Worm (Caenorhabditis elegans) whole organism, midembryonic: ENCODE data around the gene rps-14.

Experiments used
- T22C8.4 ChIP-seq: fragments of 200-800 bp; sonication (Bioruptor generic); IDR thresholded peaks from 2 replicates; pipeline ENCODE4 v1.3.6; 2022; ENCODE audit warnings: missing genetic modification characterization, missing compliant biosample characterization
- cog-1 ChIP-seq: sonication (generic microtip); optimal IDR thresholded peaks from 2 replicates; lab custom pipeline; 2016; ENCODE audit warnings: missing genetic modification characterization, missing compliant biosample characterization
- flt-1 ChIP-seq: fragments of 200-800 bp; sonication (Bioruptor generic); IDR thresholded peaks from 2 replicates; pipeline ENCODE4 v1.3.6; 2022; ENCODE audit warnings: missing genetic modification characterization, missing compliant biosample characterization
- klf-2 ChIP-seq: fragments of 200-800 bp; sonication (Bioruptor generic); conservative IDR thresholded peaks from 2 replicates; pipeline ENCODE4 v1.3.6; 2022; ENCODE audit warnings: missing genetic modification reagents, missing genetic modification characterization, missing compliant biosample characterization
- med-1 ChIP-seq: sonication (generic microtip); optimal IDR thresholded peaks from 2 replicates; lab custom pipeline; 2017; ENCODE audit warnings: missing genetic modification characterization, mild to moderate bottlenecking, missing compliant biosample characterization, antibody characterized with exemption, missing genetic modification reagents; ENCODE audit not compliant: insufficient read depth
- ref-1 ChIP-seq: fragments of 200-800 bp; sonication (Bioruptor generic); conservative IDR thresholded peaks from 2 replicates; pipeline ENCODE4 v1.3.6; 2022; ENCODE audit warnings: missing genetic modification reagents, missing genetic modification characterization, missing compliant biosample characterization
- tab-1 ChIP-seq: fragments of 200-800 bp; sonication (Bioruptor generic); IDR thresholded peaks from 2 replicates; pipeline ENCODE4 v1.3.6; 2022; ENCODE audit warnings: missing genetic modification characterization, missing compliant biosample characterization
- ztf-23 ChIP-seq: fragments of 200-800 bp; sonication (Bioruptor generic); IDR thresholded peaks from 2 replicates; pipeline ENCODE4 v1.3.6; 2022; ENCODE audit warnings: missing genetic modification reagents, missing genetic modification characterization, missing compliant biosample characterization
- ztf-29 ChIP-seq: fragments of 200-800 bp; sonication (Bioruptor generic); IDR thresholded peaks from 2 replicates; pipeline ENCODE4 v1.3.6; 2022; ENCODE audit warnings: missing genetic modification reagents, missing genetic modification characterization, missing compliant biosample characterization

Gene rps-14

DNA sequence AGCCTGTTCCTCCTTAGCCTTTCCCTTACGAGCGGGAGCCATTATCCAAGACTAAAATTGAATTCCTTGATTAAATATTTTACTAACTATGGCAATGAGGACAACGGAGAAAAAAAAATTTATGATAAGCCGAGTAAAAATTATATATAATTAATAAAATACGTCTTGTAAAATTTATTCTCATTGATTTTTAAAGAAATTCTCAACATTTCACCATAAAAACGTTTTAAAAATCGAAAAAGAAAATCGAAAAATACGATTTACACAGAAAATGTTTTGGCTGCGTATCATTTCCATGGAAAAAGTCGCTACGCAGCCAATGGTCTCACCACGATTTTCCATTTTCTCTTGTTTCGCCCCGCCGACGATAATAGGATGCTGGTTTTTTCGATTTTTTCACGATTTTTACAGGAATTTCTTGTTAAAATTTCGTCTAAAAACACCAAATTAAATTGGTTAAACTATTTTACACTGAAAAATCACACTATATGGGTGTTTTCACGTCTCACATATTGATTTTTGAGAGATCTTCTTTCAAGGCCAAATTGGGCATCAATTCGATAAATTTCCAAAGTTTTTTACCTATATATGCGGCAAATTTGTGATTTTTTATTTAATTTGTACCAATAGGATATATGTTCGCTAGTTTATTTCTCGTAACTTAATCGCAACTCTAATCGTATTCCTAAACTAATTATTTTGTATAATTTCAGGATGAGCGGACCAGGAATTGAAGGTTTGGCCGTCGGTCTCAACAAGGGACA lies at the start of gene rps-14, which contains the start of gene rpl-36:
Gene rps-14, minus strand, starts transcription at position 51 of the 764 bp plus-strand sequence.
Gene rpl-36, plus strand, starts transcription at position 714 of the 764 bp plus-strand sequence.
- no peak for TF ChIP-seq T22C8.4
- no peak for TF ChIP-seq ref-1 (GFP tag; lab: Robert Waterston, UW)
- peak; percentile 79 for TF ChIP-seq ztf-23
- TF ChIP-seq tab-1 (GFP tag; lab: Robert Waterston, UW), result no peak
- no peak for TF ChIP-seq flt-1 (GFP tag; lab: Robert Waterston, UW)
- TF ChIP-seq med-1 (GFP tag; lab: Kevin White, UChicago), result no peak
- peak; percentile 76 for TF ChIP-seq cog-1 (tag; lab: Kevin White, UChicago)
- no peak for TF ChIP-seq ztf-29 (GFP tag; lab: Robert Waterston, UW)
- TF ChIP-seq klf-2 (GFP tag; lab: Robert Waterston, UW), result no peak

DNA sequence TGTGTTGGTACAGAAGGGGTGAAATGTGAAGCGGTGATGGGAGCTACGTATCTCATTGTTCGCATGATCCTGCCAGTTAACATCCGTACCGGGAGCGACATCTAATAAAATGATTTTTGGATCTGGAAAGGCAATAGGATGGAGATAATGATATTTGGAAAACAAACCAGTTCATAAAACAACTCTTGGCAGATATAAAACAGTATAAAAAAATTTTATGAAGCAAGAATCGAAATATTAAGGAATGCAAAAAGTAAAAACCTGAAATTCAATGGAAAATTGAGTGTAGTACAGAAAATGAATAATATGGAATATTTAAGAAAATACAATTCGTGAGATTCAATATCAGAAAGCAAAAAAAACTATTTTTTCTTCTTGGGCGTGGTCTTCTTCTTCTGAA lies 47.2 kb upstream of the rps-14 start, which contains the start of gene hsp-75:
Gene hsp-75, minus strand, starts transcription at position 101 of the 400 bp plus-strand sequence.
- no peak for TF ChIP-seq flt-1 (GFP tag; lab: Robert Waterston, UW)
- no peak for TF ChIP-seq ztf-29 (GFP tag; lab: Robert Waterston, UW)
- TF ChIP-seq tab-1 (GFP tag; lab: Robert Waterston, UW), result no peak
- no peak for TF ChIP-seq cog-1 (tag; lab: Kevin White, UChicago)
- TF ChIP-seq ztf-23, result no peak
- no peak for TF ChIP-seq klf-2 (GFP tag; lab: Robert Waterston, UW)
- no peak for TF ChIP-seq med-1 (GFP tag; lab: Kevin White, UChicago)
- no peak for TF ChIP-seq T22C8.4

DNA sequence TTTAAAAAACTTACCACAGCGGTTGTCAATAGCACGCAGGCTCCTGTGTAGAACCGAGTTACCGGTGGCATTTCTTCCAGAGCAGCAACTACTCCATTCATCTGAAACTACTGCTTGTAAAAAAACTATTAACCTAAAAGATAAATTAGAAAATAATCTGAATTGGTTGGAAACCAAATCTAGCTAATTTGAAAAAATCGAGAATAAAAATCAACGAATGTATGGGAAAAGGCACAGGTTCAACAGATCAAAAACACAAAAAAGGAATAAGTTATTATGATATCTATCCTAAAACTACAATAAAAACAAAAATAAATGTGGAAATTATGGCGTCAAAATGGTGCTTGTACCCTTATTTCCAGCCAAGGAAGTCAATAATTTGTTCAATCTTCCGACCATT lies 43.6 kb upstream of the rps-14 start, which contains the start of gene der-2:
Gene der-2, minus strand, starts transcription at position 101 of the 400 bp plus-strand sequence.
- TF ChIP-seq ztf-29 (GFP tag; lab: Robert Waterston, UW) (no peak), flt-1 (GFP tag; lab: Robert Waterston, UW) (no peak), tab-1 (GFP tag; lab: Robert Waterston, UW) (no peak), med-1 (GFP tag; lab: Kevin White, UChicago) (no peak), cog-1 (tag; lab: Kevin White, UChicago) (no peak), klf-2 (GFP tag; lab: Robert Waterston, UW) (no peak), T22C8.4 (no peak), ref-1 (GFP tag; lab: Robert Waterston, UW) (no peak), ztf-23 (no peak)

DNA sequence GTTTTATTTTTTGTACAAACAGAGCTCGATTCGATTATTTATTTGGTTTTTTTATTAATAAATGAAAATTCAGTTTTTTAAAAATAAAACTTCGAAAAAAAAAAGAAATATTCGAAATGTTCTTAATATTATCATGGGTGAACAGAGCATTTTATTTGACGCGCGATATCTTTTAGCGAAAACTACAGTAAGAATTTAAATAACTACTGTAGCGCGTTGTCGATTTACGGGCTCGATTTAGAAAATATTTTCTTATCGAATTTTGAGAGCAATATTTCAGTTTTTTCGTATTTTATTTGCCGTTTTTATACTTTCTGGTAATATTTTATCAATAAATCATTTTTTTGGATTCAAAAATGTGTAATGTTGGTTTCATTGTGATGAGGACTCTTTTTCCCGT lies 41.7 kb upstream of the rps-14 start:
- TF ChIP-seq ztf-29 (GFP tag; lab: Robert Waterston, UW) (no peak), ref-1 (GFP tag; lab: Robert Waterston, UW) (no peak), klf-2 (GFP tag; lab: Robert Waterston, UW) (no peak), med-1 (GFP tag; lab: Kevin White, UChicago) (no peak), flt-1 (GFP tag; lab: Robert Waterston, UW) (no peak), tab-1 (GFP tag; lab: Robert Waterston, UW) (no peak), cog-1 (tag; lab: Kevin White, UChicago) (no peak), ztf-23 (no peak), T22C8.4 (no peak)

DNA sequence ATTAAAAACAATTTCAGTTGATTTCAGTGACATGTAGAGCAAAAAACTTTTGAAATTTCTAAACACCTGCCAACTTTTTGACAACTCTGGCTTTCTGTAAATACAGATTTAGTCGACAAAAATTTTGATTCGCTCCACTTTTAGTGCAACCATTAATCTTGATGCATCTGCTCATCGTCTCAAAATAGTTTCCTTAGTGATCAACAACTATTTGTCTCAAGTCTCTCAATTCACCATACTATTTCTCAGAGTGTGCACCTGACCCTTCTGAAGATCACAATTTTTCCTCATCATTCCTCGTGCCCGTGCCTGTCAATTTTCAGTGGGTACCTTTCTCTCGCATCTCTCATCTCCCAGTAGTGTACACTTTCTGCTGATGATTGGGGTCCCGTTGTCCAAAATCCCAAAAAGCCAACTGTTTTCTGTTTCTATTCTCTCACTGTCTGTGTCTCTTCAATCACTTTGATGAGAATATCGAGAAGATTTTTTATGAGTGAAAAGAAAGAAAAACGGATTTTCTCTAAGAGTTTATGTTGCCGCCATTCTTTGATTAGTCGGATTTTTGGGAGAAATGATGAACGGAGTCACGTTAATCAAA lies 37.6 kb upstream of the rps-14 start:
- no peak for TF ChIP-seq ref-1 (GFP tag; lab: Robert Waterston, UW)
- no peak for TF ChIP-seq T22C8.4
- TF ChIP-seq ztf-23, result no peak
- no peak for TF ChIP-seq flt-1 (GFP tag; lab: Robert Waterston, UW)
- no peak for TF ChIP-seq ztf-29 (GFP tag; lab: Robert Waterston, UW)
- no peak for TF ChIP-seq klf-2 (GFP tag; lab: Robert Waterston, UW)
- TF ChIP-seq med-1 (GFP tag; lab: Kevin White, UChicago), result no peak
- TF ChIP-seq tab-1 (GFP tag; lab: Robert Waterston, UW), result no peak
- TF ChIP-seq cog-1 (tag; lab: Kevin White, UChicago), result no peak

DNA sequence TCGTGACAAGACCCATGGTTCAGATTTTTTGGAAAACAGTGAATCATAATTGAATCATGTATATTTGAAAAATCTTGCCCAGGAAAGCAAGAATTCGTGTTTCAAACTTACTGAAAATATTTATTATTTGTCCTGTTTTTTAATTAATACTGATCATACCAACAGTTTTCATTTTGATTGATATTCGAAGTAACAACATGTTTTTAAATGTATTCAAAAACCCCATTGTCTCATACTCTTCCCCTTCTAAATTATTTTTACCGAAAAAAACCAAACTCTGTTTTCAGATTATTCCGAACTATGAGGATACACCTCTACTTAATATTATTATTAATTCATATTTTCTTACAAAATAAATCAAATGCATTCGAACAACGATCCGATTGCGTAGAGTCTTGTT lies 36.8 kb upstream of the rps-14 start, which contains the start of gene R151.1:
Gene R151.1, plus strand, starts transcription at position 301 of the 400 bp plus-strand sequence.
- TF ChIP-seq klf-2 (GFP tag; lab: Robert Waterston, UW), result no peak
- no peak for TF ChIP-seq med-1 (GFP tag; lab: Kevin White, UChicago)
- no peak for TF ChIP-seq ztf-29 (GFP tag; lab: Robert Waterston, UW)
- no peak for TF ChIP-seq ref-1 (GFP tag; lab: Robert Waterston, UW)
- no peak for TF ChIP-seq tab-1 (GFP tag; lab: Robert Waterston, UW)
- no peak for TF ChIP-seq cog-1 (tag; lab: Kevin White, UChicago)
- TF ChIP-seq flt-1 (GFP tag; lab: Robert Waterston, UW), result no peak

DNA sequence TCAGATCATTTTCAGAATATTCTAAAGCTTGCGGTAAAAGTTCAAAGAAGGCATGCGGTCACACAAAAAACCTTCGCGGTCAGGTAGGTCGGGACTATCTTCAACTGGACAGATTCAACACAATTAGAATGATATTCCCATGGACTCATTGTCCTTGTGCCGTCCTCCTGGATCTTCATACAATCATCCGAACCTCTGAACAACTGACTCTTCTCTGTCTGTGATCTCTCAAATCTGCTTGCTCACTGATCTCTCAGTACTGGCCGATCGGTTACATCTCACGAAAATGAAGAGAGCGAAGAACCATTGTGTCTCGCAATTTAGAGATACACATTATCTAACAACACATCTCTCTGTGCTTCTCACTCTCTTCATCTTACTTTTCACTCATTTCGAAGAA lies 36.1 kb upstream of the rps-14 start:
- no peak for TF ChIP-seq cog-1 (tag; lab: Kevin White, UChicago)
- TF ChIP-seq med-1 (GFP tag; lab: Kevin White, UChicago), result no peak
- TF ChIP-seq klf-2 (GFP tag; lab: Robert Waterston, UW), result no peak
- TF ChIP-seq flt-1 (GFP tag; lab: Robert Waterston, UW), result no peak
- no peak for TF ChIP-seq tab-1 (GFP tag; lab: Robert Waterston, UW)
- TF ChIP-seq ztf-29 (GFP tag; lab: Robert Waterston, UW), result no peak
- TF ChIP-seq T22C8.4, result no peak

DNA sequence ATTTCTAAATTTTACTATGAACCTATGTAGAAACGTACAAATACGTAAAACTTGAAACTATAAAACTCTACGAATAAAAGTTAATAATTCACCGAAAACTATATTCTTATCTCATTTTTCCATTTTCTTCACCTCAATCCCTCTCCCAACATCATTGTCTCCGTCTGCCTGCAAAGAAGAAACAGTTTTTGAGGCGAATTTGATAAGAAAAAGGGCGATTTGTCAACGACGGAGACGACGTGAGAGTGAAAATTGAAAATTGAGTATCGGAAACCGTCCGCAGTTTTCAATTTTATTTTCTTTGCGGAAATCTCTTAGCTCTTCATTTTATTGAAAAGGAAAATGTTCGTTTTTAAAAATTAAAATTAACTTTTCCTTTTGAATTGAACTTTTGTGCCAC lies 32.6 kb upstream of the rps-14 start:
- TF ChIP-seq ztf-29 (GFP tag; lab: Robert Waterston, UW) (no peak), ztf-23 (no peak), ref-1 (GFP tag; lab: Robert Waterston, UW) (no peak), med-1 (GFP tag; lab: Kevin White, UChicago) (no peak), T22C8.4 (no peak), klf-2 (GFP tag; lab: Robert Waterston, UW) (no peak)
